Worm (Caenorhabditis elegans) whole organism, young adult: ENCODE measurements around the gene K07D4.6.

Source experiments
- B0336.3 ChIP-seq: fragments of 200-800 bp; sonication (Bioruptor generic); IDR thresholded peaks from 2 replicates; pipeline ENCODE4 v1.3.6; 2022; ENCODE audit warnings: missing genetic modification characterization, missing compliant biosample characterization
- attf-3 ChIP-seq: fragments of 200-800 bp; sonication (Bioruptor generic); conservative IDR thresholded peaks from 2 replicates; pipeline ENCODE4 v1.3.6; 2022; ENCODE audit warnings: missing genetic modification reagents, missing genetic modification characterization, missing compliant biosample characterization
- mes-4 ChIP-seq: sonication (generic microtip); optimal IDR thresholded peaks from 2 replicates; lab custom pipeline; 2016; ENCODE audit warnings: missing genotype, missing genetic modification characterization, missing compliant biosample characterization
- tbx-9 ChIP-seq: sonication (generic microtip); optimal IDR thresholded peaks from 2 replicates; lab custom pipeline; 2016; ENCODE audit warnings: borderline replicate concordance, missing genetic modification characterization, inconsistent platforms, missing compliant biosample characterization
- unc-62 ChIP-seq: fragments of 150-350 bp; optimal IDR thresholded peaks from 2 replicates; lab custom pipeline; 2014; ENCODE audit warnings: missing biosample characterization, missing genetic modification reagents, missing genetic modification characterization

DNA sequence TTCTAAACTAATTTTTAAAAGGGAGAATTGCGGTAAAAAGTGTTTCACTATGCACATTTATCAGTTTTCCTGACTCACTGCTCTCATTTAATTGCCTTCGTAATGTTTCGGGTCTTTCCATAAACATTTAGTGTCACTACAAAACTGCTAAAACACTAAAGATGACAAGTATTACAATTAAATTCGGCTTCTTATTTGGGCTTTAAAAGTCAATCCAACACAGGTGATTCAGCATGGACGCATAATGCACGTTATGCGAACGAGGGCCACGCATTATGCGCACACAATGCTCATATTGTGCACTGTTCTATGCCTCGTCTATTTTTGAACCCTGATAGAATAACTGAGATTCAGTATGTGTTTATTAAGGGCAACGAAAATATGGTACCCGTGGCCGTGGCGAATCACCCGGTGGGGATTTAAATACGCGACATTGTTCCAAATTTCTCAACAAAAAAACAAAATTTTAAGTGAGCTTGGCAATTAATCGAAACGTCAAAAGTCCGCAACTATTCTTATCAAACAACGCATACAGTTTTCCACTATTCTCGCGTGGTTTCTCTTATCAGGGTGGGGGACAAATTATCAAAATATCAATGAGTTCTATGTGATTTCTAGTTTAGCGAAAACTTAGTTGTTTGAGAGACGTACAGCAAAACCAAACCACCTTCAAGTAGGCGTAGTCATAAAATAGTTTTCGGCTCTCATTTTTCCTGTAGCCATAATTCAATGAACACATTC, 28.7 kb downstream of the K07D4.6 start, which contains the start of gene Y14H12A.2:
- no peak for TF ChIP-seq mes-4 (tag; lab: Kevin White, UChicago)
- TF ChIP-seq unc-62 (GFP tag; lab: Kevin White, UChicago): no peak
- no peak for TF ChIP-seq tbx-9
- TF ChIP-seq B0336.3 (GFP tag; lab: Robert Waterston, UW): no peak
- no peak for TF ChIP-seq attf-3
